Worm (Caenorhabditis elegans) whole organism, young adult: ENCODE measurements around the gene nspc-18.

Experiments
- B0035.1 ChIP-seq: sonication (generic microtip); optimal IDR thresholded peaks from 2 replicates; lab custom pipeline; 2016; ENCODE audit warnings: missing genetic modification characterization, mild to moderate bottlenecking, missing compliant biosample characterization, missing genotype, missing genetic modification reagents
- D2030.7 ChIP-seq: fragments of 200-800 bp; sonication (Bioruptor generic); IDR thresholded peaks from 2 replicates; pipeline ENCODE4 v1.3.6; 2022; ENCODE audit warnings: missing genetic modification reagents, missing genetic modification characterization, missing compliant biosample characterization
- F39B2.1 ChIP-seq: fragments of 200-800 bp; sonication (Bioruptor generic); IDR thresholded peaks from 2 replicates; pipeline ENCODE4 v1.3.6; 2022; ENCODE audit warnings: missing genetic modification reagents, missing genetic modification characterization, missing compliant biosample characterization
- F57A8.1 ChIP-seq: fragments of 200-800 bp; sonication (Bioruptor generic); optimal IDR thresholded peaks from 2 replicates; lab custom pipeline; 2018; ENCODE audit warnings: mild to moderate bottlenecking, missing genetic modification characterization, moderate library complexity, missing compliant biosample characterization
- T26A5.8 ChIP-seq: sonication (generic microtip); optimal IDR thresholded peaks from 2 replicates; lab custom pipeline; 2016; ENCODE audit warnings: missing genetic modification characterization, missing compliant biosample characterization
- Y53F4B.3 ChIP-seq: fragments of 200-800 bp; sonication (Bioruptor generic); IDR thresholded peaks from 2 replicates; pipeline ENCODE4 v1.3.6; 2022; ENCODE audit warnings: missing genetic modification reagents, missing genetic modification characterization, missing compliant biosample characterization
- Y56A3A.18 ChIP-seq: fragments of 200-800 bp; sonication (Bioruptor generic); IDR thresholded peaks from 2 replicates; pipeline ENCODE4 v1.3.6; 2022; ENCODE audit warnings: missing genetic modification reagents, missing genetic modification characterization, missing compliant biosample characterization
- ama-1 ChIP-seq, 3 experiments: fragments of 150-350 bp in 1 of 3; sonication (generic microtip) in 2 of 3; optimal IDR thresholded peaks; 2 replicates each; lab custom pipeline; 2014 to 2018; ENCODE audit warnings: missing biosample characterization in 2 of 3, missing genetic modification characterization in 2 of 3, missing genetic modification reagents in 2 of 3
- attf-3 ChIP-seq: fragments of 200-800 bp; sonication (Bioruptor generic); conservative IDR thresholded peaks from 2 replicates; pipeline ENCODE4 v1.3.6; 2022; ENCODE audit warnings: missing genetic modification reagents, missing genetic modification characterization, missing compliant biosample characterization
- bed-1 ChIP-seq: fragments of 200-800 bp; sonication (Bioruptor generic); IDR thresholded peaks from 2 replicates; pipeline ENCODE4 v1.3.6; 2022; ENCODE audit warnings: missing genetic modification reagents, missing genetic modification characterization, missing compliant biosample characterization
- cebp-1 ChIP-seq, 2 experiments: fragments of 200-800 bp in 1 of 2; sonication (Bioruptor generic) in 1 of 2; sonication (generic microtip) in 1 of 2; IDR thresholded peaks in 1 of 2; optimal IDR thresholded peaks in 1 of 2; 2 replicates each; pipeline versions ENCODE4 v1.3.6 to Lab custom; 2017 to 2022; ENCODE audit warnings: missing compliant biosample characterization in 2 of 2, missing genetic modification characterization in 2 of 2, mild to moderate bottlenecking in 1 of 2, missing genetic modification reagents in 1 of 2, moderate library complexity in 1 of 2
- ceh-27 ChIP-seq: fragments of 200-800 bp; sonication (Bioruptor generic); optimal IDR thresholded peaks from 2 replicates; lab custom pipeline; 2018; ENCODE audit warnings: mild to moderate bottlenecking, missing genetic modification characterization, moderate library complexity, missing compliant biosample characterization
- ceh-58 ChIP-seq: fragments of 200-800 bp; sonication (Bioruptor generic); IDR thresholded peaks from 2 replicates; pipeline ENCODE4 v1.3.6; 2022; ENCODE audit warnings: missing genetic modification characterization, missing compliant biosample characterization
- chd-7 ChIP-seq: sonication (generic microtip); optimal IDR thresholded peaks from 2 replicates; lab custom pipeline; 2016; ENCODE audit warnings: mild to moderate bottlenecking, missing genetic modification characterization, moderate library complexity, missing compliant biosample characterization
- efl-1 ChIP-seq: fragments of 150-350 bp; optimal IDR thresholded peaks from 2 replicates; lab custom pipeline; 2014; ENCODE audit warnings: missing biosample characterization, missing genetic modification reagents, missing genetic modification characterization
- ets-4 ChIP-seq: fragments of 200-800 bp; sonication (Bioruptor generic); optimal IDR thresholded peaks from 2 replicates; lab custom pipeline; 2018; ENCODE audit warnings: mild to moderate bottlenecking, missing genetic modification characterization, missing compliant biosample characterization
- hlh-12 ChIP-seq: sonication (generic microtip); optimal IDR thresholded peaks from 2 replicates; lab custom pipeline; 2016; ENCODE audit warnings: missing genetic modification characterization, missing compliant biosample characterization
- hlh-26 ChIP-seq: fragments of 200-800 bp; sonication (Bioruptor generic); conservative IDR thresholded peaks from 2 replicates; pipeline ENCODE4 v1.3.6; 2022; ENCODE audit warnings: missing genetic modification reagents, missing genetic modification characterization, missing compliant biosample characterization
- hrde-1 ChIP-seq: sonication (generic microtip); optimal IDR thresholded peaks from 2 replicates; lab custom pipeline; 2016; ENCODE audit warnings: missing genetic modification characterization, mild to moderate bottlenecking, missing compliant biosample characterization, moderate library complexity, missing genotype, missing genetic modification reagents, borderline replicate concordance
- hsf-1 ChIP-seq: fragments of 200-800 bp; sonication (Bioruptor generic); IDR thresholded peaks from 2 replicates; pipeline ENCODE4 v1.3.6; 2022; ENCODE audit warnings: missing genetic modification reagents, missing genetic modification characterization, missing compliant biosample characterization
- lag-1 ChIP-seq: fragments of 200-800 bp; sonication (Bioruptor generic); IDR thresholded peaks from 2 replicates; pipeline ENCODE4 v1.3.6; 2022; ENCODE audit warnings: missing genetic modification reagents, missing genetic modification characterization, missing compliant biosample characterization
- let-526 ChIP-seq: fragments of 200-800 bp; sonication (Bioruptor generic); IDR thresholded peaks from 2 replicates; pipeline ENCODE4 v1.3.6; 2022; ENCODE audit warnings: missing genetic modification reagents, missing genetic modification characterization, missing compliant biosample characterization
- lin-26 ChIP-seq: fragments of 200-800 bp; sonication (Bioruptor generic); IDR thresholded peaks from 2 replicates; pipeline ENCODE4 v1.3.6; 2022; ENCODE audit warnings: missing genetic modification reagents, missing genetic modification characterization, missing compliant biosample characterization
- lin-35 ChIP-seq, 3 experiments: fragments of 150-350 bp in 2 of 3; sonication (generic microtip) in 1 of 3; optimal IDR thresholded peaks; 2 replicates each; lab custom pipeline; 2014 to 2018; ENCODE audit warnings: missing biosample characterization in 3 of 3, missing genetic modification characterization in 3 of 3, missing genetic modification reagents in 3 of 3
- lin-40 ChIP-seq: sonication (generic microtip); optimal IDR thresholded peaks from 2 replicates; lab custom pipeline; 2016; ENCODE audit warnings: missing genetic modification characterization, mild to moderate bottlenecking, missing compliant biosample characterization, missing genotype, missing genetic modification reagents
- lir-1 ChIP-seq: fragments of 200-800 bp; sonication (Bioruptor generic); conservative IDR thresholded peaks from 2 replicates; pipeline ENCODE4 v1.3.6; 2022; ENCODE audit warnings: missing genetic modification reagents, missing genetic modification characterization, missing compliant biosample characterization
- lsy-27 ChIP-seq: sonication (generic microtip); optimal IDR thresholded peaks from 2 replicates; lab custom pipeline; 2017; ENCODE audit warnings: missing genetic modification characterization, mild to moderate bottlenecking, missing compliant biosample characterization, antibody characterized with exemption, missing genotype, borderline replicate concordance; ENCODE audit not compliant: insufficient read depth
- madf-3 ChIP-seq: fragments of 200-800 bp; sonication (Bioruptor generic); IDR thresholded peaks from 2 replicates; pipeline ENCODE4 v1.3.6; 2022; ENCODE audit warnings: missing genetic modification reagents, missing genetic modification characterization, missing compliant biosample characterization
- madf-6 ChIP-seq: fragments of 200-800 bp; sonication (Bioruptor generic); IDR thresholded peaks from 2 replicates; pipeline ENCODE4 v1.3.6; 2022; ENCODE audit warnings: missing genetic modification reagents, missing genetic modification characterization, missing compliant biosample characterization
- madf-8 ChIP-seq: fragments of 200-800 bp; sonication (Bioruptor generic); conservative IDR thresholded peaks from 2 replicates; pipeline ENCODE4 v1.3.6; 2022; ENCODE audit warnings: missing genetic modification reagents, missing genetic modification characterization, missing compliant biosample characterization
- rcor-1 ChIP-seq: fragments of 200-800 bp; sonication (Bioruptor generic); IDR thresholded peaks from 2 replicates; pipeline ENCODE4 v1.3.6; 2022; ENCODE audit warnings: missing genetic modification reagents, missing genetic modification characterization, missing compliant biosample characterization
- rec-8 ChIP-seq, 2 experiments: sonication (generic microtip); optimal IDR thresholded peaks; 2 replicates each; lab custom pipeline; 2016; ENCODE audit warnings: mild to moderate bottlenecking in 2 of 2, missing genetic modification characterization in 2 of 2, missing genetic modification reagents in 2 of 2, missing genotype in 2 of 2, missing biosample characterization in 1 of 2, missing compliant biosample characterization in 1 of 2, moderate library complexity in 1 of 2
- sptf-2 ChIP-seq: fragments of 200-800 bp; sonication (Bioruptor generic); optimal IDR thresholded peaks from 2 replicates; lab custom pipeline; 2018; ENCODE audit warnings: mild to moderate bottlenecking, missing genetic modification characterization, missing compliant biosample characterization
- ztf-18 ChIP-seq: sonication (generic microtip); optimal IDR thresholded peaks from 2 replicates; lab custom pipeline; 2016; ENCODE audit warnings: missing genotype, mild to moderate bottlenecking, missing genetic modification characterization, missing compliant biosample characterization

nspc-18 gene

DNA sequence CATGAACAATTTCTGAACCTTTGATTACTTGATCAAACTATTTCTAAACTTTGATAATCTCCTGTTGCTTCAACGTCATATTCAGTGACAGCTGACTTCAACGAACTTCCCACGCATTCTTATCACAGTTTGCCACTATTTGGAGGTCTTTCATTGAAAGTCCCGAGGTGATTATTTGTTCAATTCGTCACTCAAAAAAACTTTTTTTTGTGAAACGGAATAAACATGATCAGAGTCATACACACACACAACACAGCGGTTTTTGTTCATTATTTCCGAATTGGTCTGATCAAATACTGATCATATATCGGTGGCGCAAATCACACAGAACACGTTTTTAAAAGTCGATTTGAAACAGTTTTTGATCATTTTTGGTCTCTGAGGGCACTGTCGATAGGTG is 28.9 kb upstream of the nspc-18 start:
- no peak for TF ChIP-seq F39B2.1 (GFP tag; lab: Robert Waterston, UW)
- no peak for TF ChIP-seq rec-8 (tag; optimal IDR thresholded peaks at IDR 0.05; lab: Kevin White, UChicago)
- no peak for TF ChIP-seq T26A5.8 (tag; lab: Kevin White, UChicago)
- no peak for TF ChIP-seq chd-7 (tag; lab: Kevin White, UChicago)
- no peak for TF ChIP-seq Y56A3A.18 (GFP tag; lab: Robert Waterston, UW)
- no peak for TF ChIP-seq efl-1 (GFP tag; lab: Kevin White, UChicago)
- no peak for TF ChIP-seq rcor-1 (GFP tag; lab: Robert Waterston, UW)

DNA sequence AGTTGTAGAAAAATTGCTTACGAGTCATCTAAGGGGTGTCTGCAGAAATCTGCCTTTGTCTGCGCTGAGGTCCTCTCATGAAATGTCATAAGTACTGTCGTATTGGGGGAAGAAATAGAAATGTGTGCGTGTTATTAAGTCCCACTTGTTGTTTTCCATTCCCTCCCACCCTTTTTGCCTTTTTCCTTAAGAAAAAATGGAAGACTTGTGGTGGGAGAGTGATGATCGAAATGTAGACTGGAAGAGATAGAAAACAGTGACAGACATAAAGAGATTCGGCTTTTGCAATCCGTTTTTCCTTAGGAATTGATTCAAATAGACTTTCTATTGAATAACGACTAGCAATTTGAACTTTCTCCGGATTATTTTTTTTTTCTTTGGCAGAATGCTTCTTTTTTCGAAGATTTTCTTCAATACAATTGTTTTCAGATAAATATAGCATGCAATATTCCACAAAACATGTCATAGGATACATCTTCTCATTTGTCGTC is 22.3 kb upstream of the nspc-18 start, which contains the start of gene ram-5:
Gene ram-5 (plus strand): TSS at position 441 of the 491 bp plus-strand sequence.
- TF ChIP-seq ceh-27 (peak; percentile 16), ets-4 (no peak)
- TF ChIP-seq, all 124 proteins: peak for 1

- TF ChIP-seq sptf-2 (GFP tag; lab: Kevin White, UChicago), result no peak
- TF ChIP-seq hsf-1 (GFP tag; lab: Robert Waterston, UW), result no peak
- no peak for TF ChIP-seq lin-26
- no peak for TF ChIP-seq madf-8 (GFP tag; lab: Robert Waterston, UW)
- no peak for TF ChIP-seq D2030.7 (GFP tag; lab: Robert Waterston, UW)
- TF ChIP-seq madf-6, result no peak
- TF ChIP-seq hlh-26, result no peak
- no peak for TF ChIP-seq lir-1 (GFP tag; lab: Robert Waterston, UW)
- no peak for TF ChIP-seq bed-1 (GFP tag; lab: Robert Waterston, UW)
- no peak for TF ChIP-seq B0035.1
- TF ChIP-seq ama-1 (optimal IDR thresholded peaks at IDR 0.05; lab: Kevin White, UChicago), result no peak
- TF ChIP-seq ama-1 (GFP tag; optimal IDR thresholded peaks at IDR 0.05; lab: Kevin White, UChicago), result no peak
- TF ChIP-seq ceh-58 (GFP tag; lab: Robert Waterston, UW), result no peak
- TF ChIP-seq lin-40 (tag; lab: Kevin White, UChicago), result no peak
- no peak for TF ChIP-seq ztf-18 (tag; lab: Kevin White, UChicago)
- no peak for TF ChIP-seq attf-3 (GFP tag; lab: Robert Waterston, UW)
- TF ChIP-seq lag-1 (GFP tag; lab: Robert Waterston, UW), result no peak
- no peak for TF ChIP-seq cebp-1 (GFP tag; IDR thresholded peaks at IDR 0.05; lab: Robert Waterston, UW)
- TF ChIP-seq cebp-1 (tag; optimal IDR thresholded peaks at IDR 0.05; lab: Kevin White, UChicago), result no peak
- TF ChIP-seq, all 124 proteins: peak for 0
Observed at ce11 chrX:14545543-14545942, 18.1 kb upstream of the nspc-18 start, which contains the start of gene enri-2. enri-2 (plus strand) TSS chrX:14545843.

DNA sequence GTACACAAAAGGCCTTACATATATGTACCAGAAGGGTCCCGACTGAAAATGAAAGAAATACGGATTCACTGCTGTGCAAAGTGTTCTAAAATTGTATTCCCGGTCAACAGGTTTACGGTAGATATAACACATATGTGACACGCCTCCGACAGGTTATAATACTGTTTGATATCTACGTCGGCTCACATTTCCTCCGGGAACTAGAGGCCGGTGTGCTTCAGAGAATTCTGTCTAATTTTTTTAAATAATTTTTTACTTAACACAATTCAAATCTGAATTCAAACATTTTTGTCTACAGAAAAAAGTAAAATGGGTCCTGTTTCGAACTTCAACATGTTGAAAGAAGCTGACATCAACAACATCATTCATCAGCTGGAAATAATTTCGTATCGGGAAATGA is 15.8 kb upstream of the nspc-18 start, which contains the start of gene T24C2.3:
Gene T24C2.3 (plus strand): TSS at position 301 of the 400 bp plus-strand sequence.
- no peak for TF ChIP-seq lin-26
- no peak for TF ChIP-seq lsy-27 (tag; lab: Kevin White, UChicago)
- no peak for TF ChIP-seq B0035.1
- TF ChIP-seq rec-8 (tag; optimal IDR thresholded peaks at IDR 0.05; lab: Kevin White, UChicago), result no peak
- TF ChIP-seq madf-3, result no peak

DNA sequence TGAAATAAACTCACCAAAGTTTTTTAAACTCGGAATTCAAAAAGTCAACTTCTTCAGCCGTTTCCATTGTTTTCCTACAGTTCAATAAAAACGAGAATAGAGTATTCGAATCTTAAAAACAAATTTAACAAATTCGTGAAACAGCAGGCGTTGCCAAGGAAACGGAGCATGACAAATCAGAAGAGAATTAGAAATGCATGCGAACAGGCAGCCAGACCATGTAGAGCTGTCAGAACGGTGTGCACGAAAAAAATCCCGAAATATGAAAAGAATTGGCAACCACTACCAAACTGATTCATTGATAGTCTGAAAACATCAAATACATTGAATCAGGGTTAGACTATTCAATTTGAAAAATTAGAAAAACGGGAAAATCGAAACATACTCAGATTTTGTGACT is 14.5 kb upstream of the nspc-18 start, which contains the start of gene fbxa-81:
Gene fbxa-81 (minus strand): TSS at position 101 of the 400 bp plus-strand sequence.
- no peak for TF ChIP-seq let-526 (GFP tag; lab: Robert Waterston, UW)
- no peak for TF ChIP-seq Y53F4B.3
- no peak for TF ChIP-seq lin-35 (GFP tag; optimal IDR thresholded peaks at IDR 0.05; lab: Kevin White, UChicago)
- no peak for TF ChIP-seq F57A8.1 (GFP tag; lab: Kevin White, UChicago)
- TF ChIP-seq ama-1 (optimal IDR thresholded peaks at IDR 0.05; lab: Kevin White, UChicago), result no peak
- no peak for TF ChIP-seq ama-1 (GFP tag; optimal IDR thresholded peaks at IDR 0.05; lab: Kevin White, UChicago)
- TF ChIP-seq hlh-12 (tag; lab: Kevin White, UChicago), result no peak
- TF ChIP-seq hsf-1 (GFP tag; lab: Robert Waterston, UW), result no peak
- no peak for TF ChIP-seq hrde-1 (tag; lab: Kevin White, UChicago)
- TF ChIP-seq, all 124 proteins: peak for 0
